Worm (Caenorhabditis elegans): Measurements from ENCODE around the gene ZK632.10.

ZK632.10 gene

ce11 chrIII:9823748-9824147, 3.8 kb downstream of the ZK632.10 start:
- peak; percentile 51 for TF ChIP-seq nhr-85 (tag)
- TF ChIP-seq unc-62 (GFP tag; optimal IDR thresholded peaks at IDR 0.05): no peak

- TF ChIP-seq zip-4 (GFP tag; optimal IDR thresholded peaks at IDR 0.05) (no peak), pag-3 (tag; optimal IDR thresholded peaks at IDR 0.05; ENCODE audit: borderline replicate concordance, insufficient read depth) (no peak), ceh-8 (GFP tag; optimal IDR thresholded peaks at IDR 0.05) (no peak), xbp-1 (tag; optimal IDR thresholded peaks at IDR 0.05) (no peak), ztf-11 (tag; optimal IDR thresholded peaks at IDR 0.05) (no peak), rnt-1 (tag; optimal IDR thresholded peaks at IDR 0.05) (no peak), nhr-19 (GFP tag; conservative IDR thresholded peaks at IDR 0.05) (no peak), snpc-4 (tag; optimal IDR thresholded peaks at IDR 0.05) (no peak), lin-39 (tag; optimal IDR thresholded peaks at IDR 0.05) (no peak), unc-86 (tag; optimal IDR thresholded peaks at IDR 0.05) (no peak), elt-3 (tag; optimal IDR thresholded peaks at IDR 0.05) (no peak), fkh-4 (tag; optimal IDR thresholded peaks at IDR 0.05; ENCODE audit: borderline replicate concordance) (no peak), swsn-7 (tag; optimal IDR thresholded peaks at IDR 0.05) (no peak), fkh-8 (tag; optimal IDR thresholded peaks at IDR 0.05) (no peak), nhr-28 (tag; optimal IDR thresholded peaks at IDR 0.05) (no peak), sptf-1 (tag; optimal IDR thresholded peaks at IDR 0.05) (no peak)
Observed at ce11 chrIII:9822942-9823341, 4.6 kb downstream of the ZK632.10 start, which contains the start of gene arl-5. TSS of gene arl-5 (plus strand) at chrIII:9823242.

- TF ChIP-seq mep-1 (tag; optimal IDR thresholded peaks at IDR 0.05): peak; percentile 93
- TF ChIP-seq ztf-4 (tag; optimal IDR thresholded peaks at IDR 0.05): peak; percentile 51
- peak; percentile 91 for TF ChIP-seq lin-14 (GFP tag; optimal IDR thresholded peaks at IDR 0.05)
- no peak for TF ChIP-seq hpl-2 (GFP tag; optimal IDR thresholded peaks at IDR 0.05)
- peak; percentile 98 for TF ChIP-seq F16B12.6 (tag; optimal IDR thresholded peaks at IDR 0.05)
- TF ChIP-seq pax-3 (tag; optimal IDR thresholded peaks at IDR 0.05): no peak
- TF ChIP-seq snu-23 (GFP tag; optimal IDR thresholded peaks at IDR 0.05): peak; percentile 83
- peak; percentile 82 for TF ChIP-seq rnt-1 (tag; optimal IDR thresholded peaks at IDR 0.05)
- peak; percentile 81 for TF ChIP-seq nhr-71 (tag; optimal IDR thresholded peaks at IDR 0.05)
- peak; percentile 55 for TF ChIP-seq nhr-19 (GFP tag; conservative IDR thresholded peaks at IDR 0.05)
- TF ChIP-seq elt-2 (tag; optimal IDR thresholded peaks at IDR 0.05): peak; percentile 10
- TF ChIP-seq C16A3.4 (tag; optimal IDR thresholded peaks at IDR 0.05): peak; percentile 79
- peak; percentile 10 to 57 (median 38) for TF ChIP-seq ceh-82 (tag; optimal IDR thresholded peaks at IDR 0.05)
- TF ChIP-seq unc-130 (tag; optimal IDR thresholded peaks at IDR 0.05): peak; percentile 94
- TF ChIP-seq fkh-8 (tag; optimal IDR thresholded peaks at IDR 0.05): peak; percentile 65
- TF ChIP-seq tbx-2 (tag; optimal IDR thresholded peaks at IDR 0.05): peak; percentile 86
- TF ChIP-seq pag-3 (tag; optimal IDR thresholded peaks at IDR 0.05; ENCODE audit: borderline replicate concordance, insufficient read depth): no peak
- TF ChIP-seq isw-1 (GFP tag; IDR thresholded peaks at IDR 0.05): no peak
- TF ChIP-seq nhr-20 (tag; optimal IDR thresholded peaks at IDR 0.05): peak; percentile 80
- TF ChIP-seq lin-13 (GFP tag; optimal IDR thresholded peaks at IDR 0.05): peak; percentile 39
- peak; percentile 60 to 69 for TF ChIP-seq efl-1 (optimal IDR thresholded peaks at IDR 0.05)
- TF ChIP-seq efl-1 (GFP tag; optimal IDR thresholded peaks at IDR 0.05 in 1 of 2): peak; percentile 71 to 96
- TF ChIP-seq elt-3 (tag; optimal IDR thresholded peaks at IDR 0.05): peak in 2 of 6 experiments; percentile 30 to 48
- TF ChIP-seq vab-15 (tag; optimal IDR thresholded peaks at IDR 0.05): peak; percentile 65
- TF ChIP-seq nhr-90 (tag; optimal IDR thresholded peaks at IDR 0.05; ENCODE audit: poor library complexity): peak; percentile 61
- TF ChIP-seq lsy-2 (tag; optimal IDR thresholded peaks at IDR 0.05): peak; percentile 73 to 80
- no peak for TF ChIP-seq zag-1 (tag; optimal IDR thresholded peaks at IDR 0.05)
- peak; percentile 73 for TF ChIP-seq mab-9 (GFP tag; IDR thresholded peaks at IDR 0.05)
- peak; percentile 68 for TF ChIP-seq nhr-85 (tag)
- peak; percentile 69 for TF ChIP-seq xbp-1 (tag; optimal IDR thresholded peaks at IDR 0.05)
- peak in 1 of 2 experiments; percentile 95 for TF ChIP-seq mdl-1 (tag; optimal IDR thresholded peaks at IDR 0.05)
- TF ChIP-seq fos-1 (tag; optimal IDR thresholded peaks at IDR 0.05): no peak
- TF ChIP-seq dpl-1 (GFP tag; optimal IDR thresholded peaks at IDR 0.05): peak; percentile 54 to 78 (median 65)
- TF ChIP-seq dsc-1 (tag; optimal IDR thresholded peaks at IDR 0.05): peak; percentile 28
- no peak for TF ChIP-seq lin-39 (tag; optimal IDR thresholded peaks at IDR 0.05)
- TF ChIP-seq ets-5 (GFP tag; IDR thresholded peaks at IDR 0.05): no peak
- peak; percentile 18 for TF ChIP-seq snpc-4 (tag; optimal IDR thresholded peaks at IDR 0.05)
- no peak for TF ChIP-seq blmp-1 (tag; optimal IDR thresholded peaks at IDR 0.05)
- TF ChIP-seq swsn-7 (tag; optimal IDR thresholded peaks at IDR 0.05): peak; percentile 70
- TF ChIP-seq lin-35 (GFP tag; optimal IDR thresholded peaks at IDR 0.05): peak; percentile 71 to 85
Observed at ce11 chrIII:9818763-9819162, 8.8 kb downstream of the ZK632.10 start, which contains the start of gene panl-3. TSS of gene panl-3 (plus strand) at chrIII:9819056.
